Fruit fly (Drosophila melanogaster) whole organism, pupa: ENCODE data around the gene CG13376.

Source experiments
- CG10348 ChIP-seq: fragments of 200-800 bp; sonication (Bioruptor generic); IDR thresholded peaks from 2 replicates; pipeline ENCODE4 v1.3.6; 2022; ENCODE audit warnings: missing biosample characterization, missing genetic modification characterization
- CG12605 ChIP-seq: fragments of 200-800 bp; sonication (Bioruptor generic); IDR thresholded peaks from 2 replicates; pipeline ENCODE4 v1.3.6; 2022; ENCODE audit warnings: missing biosample characterization, missing genetic modification characterization
- CG13204 ChIP-seq: fragments of 200-800 bp; sonication (Bioruptor generic); optimal IDR thresholded peaks from 2 replicates; lab custom pipeline; 2018; ENCODE audit warnings: missing biosample characterization, mild to moderate bottlenecking, missing genetic modification characterization, moderate library complexity
- CG14655 ChIP-seq: fragments of 200-800 bp; sonication (Bioruptor generic); optimal IDR thresholded peaks from 3 replicates; lab custom pipeline; 2017; ENCODE audit warnings: mild to moderate bottlenecking, missing biosample characterization, missing genetic modification reagents, missing genetic modification characterization
- CG15710 ChIP-seq: fragments of 200-800 bp; sonication (Bioruptor generic); optimal IDR thresholded peaks from 2 replicates; lab custom pipeline; 2018; ENCODE audit warnings: missing biosample characterization, mild to moderate bottlenecking, missing genetic modification characterization, moderate library complexity
- CG17806 ChIP-seq: fragments of 200-800 bp; sonication (Bioruptor generic); optimal IDR thresholded peaks from 2 replicates; lab custom pipeline; 2018; ENCODE audit warnings: missing biosample characterization, mild to moderate bottlenecking, missing genetic modification characterization, moderate library complexity
- CG32121 ChIP-seq: fragments of 200-800 bp; sonication (Bioruptor generic); IDR thresholded peaks from 2 replicates; pipeline ENCODE4 v1.3.6; 2022; ENCODE audit warnings: missing biosample characterization, missing genetic modification characterization
- CG34367 ChIP-seq: fragments of 200-800 bp; sonication (Bioruptor generic); optimal IDR thresholded peaks from 2 replicates; lab custom pipeline; 2018; ENCODE audit warnings: missing biosample characterization, mild to moderate bottlenecking, missing genetic modification characterization
- CG4496 ChIP-seq: fragments of 200-800 bp; sonication (Bioruptor generic); IDR thresholded peaks from 3 replicates; pipeline ENCODE4 v1.3.6; 2022; ENCODE audit warnings: missing biosample characterization, missing genetic modification characterization
- CG8159 ChIP-seq: fragments of 200-800 bp; sonication (Bioruptor generic); optimal IDR thresholded peaks from 3 replicates; lab custom pipeline; 2018; ENCODE audit warnings: missing biosample characterization, mild to moderate bottlenecking, missing genetic modification characterization, moderate library complexity
- CG8301 ChIP-seq: fragments of 200-800 bp; sonication (Bioruptor generic); optimal IDR thresholded peaks from 2 replicates; lab custom pipeline; 2018; ENCODE audit warnings: missing biosample characterization, mild to moderate bottlenecking, missing genetic modification characterization
- CG9948 ChIP-seq: fragments of 200-800 bp; sonication (Bioruptor generic); optimal IDR thresholded peaks from 2 replicates; lab custom pipeline; 2018; ENCODE audit warnings: missing biosample characterization, mild to moderate bottlenecking, missing genetic modification characterization, moderate library complexity
- D1 ChIP-seq: fragments of 200-800 bp; sonication (Bioruptor generic); optimal IDR thresholded peaks from 2 replicates; lab custom pipeline; 2018; ENCODE audit warnings: missing biosample characterization, mild to moderate bottlenecking, missing genetic modification characterization, moderate library complexity
- EcR ChIP-seq: fragments of 200-800 bp; sonication (Bioruptor generic); optimal IDR thresholded peaks from 3 replicates; lab custom pipeline; 2019; ENCODE audit warnings: missing biosample characterization, missing genetic modification characterization, mild to moderate bottlenecking, moderate library complexity, missing genetic modification reagents
- Ets98B ChIP-seq: fragments of 200-800 bp; sonication (Bioruptor generic); IDR thresholded peaks from 2 replicates; pipeline ENCODE4 v1.3.6; 2022; ENCODE audit warnings: missing biosample characterization, missing genetic modification characterization
- Pif1A ChIP-seq: fragments of 200-800 bp; sonication (Bioruptor generic); optimal IDR thresholded peaks from 3 replicates; lab custom pipeline; 2016; ENCODE audit warnings: missing biosample characterization, missing genetic modification characterization
- Pif1B ChIP-seq: fragments of 200-800 bp; sonication (Bioruptor generic); optimal IDR thresholded peaks from 3 replicates; lab custom pipeline; 2016; ENCODE audit warnings: missing biosample characterization, missing genetic modification characterization
- Snoo ChIP-seq: fragments of 200-800 bp; sonication (Bioruptor generic); optimal IDR thresholded peaks from 3 replicates; lab custom pipeline; 2017; ENCODE audit warnings: missing biosample characterization, mild to moderate bottlenecking, missing genetic modification characterization, inconsistent platforms
- fd96Ca ChIP-seq: fragments of 200-800 bp; sonication (Bioruptor generic); IDR thresholded peaks from 3 replicates; pipeline ENCODE4 v1.3.6; 2022; ENCODE audit warnings: missing biosample characterization, missing genetic modification characterization
- gl ChIP-seq: fragments of 200-800 bp; sonication (Bioruptor generic); optimal IDR thresholded peaks from 2 replicates; lab custom pipeline; 2018; ENCODE audit warnings: missing biosample characterization, mild to moderate bottlenecking, missing genetic modification characterization
- rn ChIP-seq: fragments of 200-800 bp; sonication (Bioruptor generic); IDR thresholded peaks from 2 replicates; pipeline ENCODE4 v1.3.6; 2022; ENCODE audit warnings: missing biosample characterization, missing genetic modification characterization

Gene CG13376

DNA sequence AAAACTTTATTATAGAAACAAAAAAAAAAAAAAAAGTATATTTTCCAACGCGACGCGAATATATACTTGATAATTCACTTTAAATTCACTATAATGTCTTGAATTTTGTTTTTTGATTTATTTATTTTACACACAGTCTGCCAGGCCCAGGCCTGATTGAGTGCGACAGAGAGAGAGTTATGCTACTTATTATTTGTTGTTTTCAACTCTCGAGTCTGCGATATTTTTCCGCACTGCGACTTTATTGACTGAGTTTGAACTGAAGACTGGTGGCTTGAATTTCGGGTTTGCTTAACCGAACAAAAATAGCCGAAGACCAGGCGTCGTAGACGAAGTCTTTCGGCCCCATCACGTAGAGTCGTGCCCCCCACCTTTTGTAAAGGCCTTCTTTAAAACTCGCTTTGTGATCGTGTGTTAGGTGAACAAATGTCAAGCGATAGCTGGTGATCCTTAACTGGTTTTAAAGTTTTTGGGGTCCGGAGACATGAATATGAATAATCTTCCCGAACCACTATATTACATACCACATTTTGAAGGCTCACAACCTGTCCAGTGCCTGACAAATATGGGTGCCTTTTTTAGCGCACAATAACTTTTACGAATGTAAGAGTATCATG, 3.0 kb downstream of the CG13376 start, which contains the start of gene CG13377:
Gene CG13377, minus strand, starts transcription at position 272 of the 617 bp plus-strand sequence.
- TF ChIP-seq D1 (tag; lab: Kevin White, UChicago) = no peak
- no peak for TF ChIP-seq fd96Ca (GFP tag; lab: Robert Waterston, UW)
- TF ChIP-seq Pif1A (GFP tag; lab: Kevin White, UChicago) = peak; percentile 30
- peak; percentile 35 for TF ChIP-seq CG17806 (tag; lab: Kevin White, UChicago)
- TF ChIP-seq rn (GFP tag; lab: Robert Waterston, UW) = no peak
- TF ChIP-seq CG10348 = no peak
- TF ChIP-seq CG4496 (GFP tag; lab: Robert Waterston, UW) = peak; percentile 63
- TF ChIP-seq Snoo (tag; lab: Kevin White, UChicago) = no peak
- TF ChIP-seq CG9948 = peak; percentile 40
- TF ChIP-seq CG8301 (tag; lab: Kevin White, UChicago) = no peak
- TF ChIP-seq EcR (GFP tag; lab: Kevin White, UChicago) = peak; percentile 36
- TF ChIP-seq CG15710 (tag; lab: Kevin White, UChicago) = peak; percentile 36
- TF ChIP-seq CG34367 (tag; lab: Kevin White, UChicago) = no peak
- 0 out of 2 replicates have a peak, but pooled peaks have one; percentile 23 for TF ChIP-seq Ets98B
- no peak for TF ChIP-seq gl (tag; lab: Kevin White, UChicago)
- TF ChIP-seq CG13204 (GFP tag; lab: Kevin White, UChicago) = no peak
- no peak for TF ChIP-seq CG8159
- no peak for TF ChIP-seq Pif1B (GFP tag; lab: Kevin White, UChicago)
- no peak for TF ChIP-seq CG12605
- TF ChIP-seq CG32121 (GFP tag; lab: Robert Waterston, UW) = peak; percentile 48; the same call in 1 of the 2 replicates
- TF ChIP-seq CG14655 (GFP tag; lab: Kevin White, UChicago) = peak; percentile 45

DNA sequence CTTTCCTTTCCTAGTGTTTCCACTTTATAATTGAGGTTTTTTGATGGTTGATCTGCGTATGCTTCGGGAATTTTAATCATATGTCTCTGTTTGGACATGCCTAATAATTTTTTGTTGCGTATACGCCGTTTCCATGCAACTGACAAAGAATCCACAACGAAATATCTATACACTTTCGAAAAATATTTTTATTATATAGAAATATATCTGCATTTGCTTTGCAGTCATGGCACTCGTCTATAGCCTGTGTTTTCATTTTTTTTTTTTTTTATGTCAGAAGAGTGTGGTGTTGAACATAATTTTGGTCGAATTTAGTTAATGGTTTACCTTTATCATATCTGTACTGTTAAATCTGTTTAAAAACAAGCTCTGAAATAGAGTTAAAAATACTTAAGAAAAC, 4.0 kb downstream of the CG13376 start:
- TF ChIP-seq Pif1B (GFP tag; lab: Kevin White, UChicago) (peak; percentile 20), CG4496 (GFP tag; lab: Robert Waterston, UW) (no peak), CG8159 (peak; percentile 26), CG15710 (tag; lab: Kevin White, UChicago) (no peak)

DNA sequence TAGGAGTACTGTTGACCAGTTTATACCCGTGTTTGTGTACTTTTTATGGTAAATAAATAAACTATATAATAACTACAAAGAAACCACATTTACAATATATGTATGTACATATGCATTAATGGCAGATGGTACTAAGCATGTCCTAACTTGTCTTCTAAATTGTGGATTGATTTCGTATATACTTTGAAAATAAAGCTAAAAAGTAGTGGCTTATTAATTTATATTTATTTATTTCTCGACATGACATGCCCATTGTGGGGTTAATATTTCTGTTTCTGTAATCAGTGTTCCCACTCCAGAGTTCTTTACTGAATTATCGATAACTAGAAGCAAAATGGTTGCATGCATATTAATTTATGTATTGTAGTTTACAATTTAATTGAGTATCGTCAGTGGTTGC, 11.5 kb downstream of the CG13376 start, which contains the start of gene cin:
Gene cin, plus strand, starts transcription at position 306 of the 400 bp plus-strand sequence.
- peak; percentile 40 for TF ChIP-seq D1 (tag; lab: Kevin White, UChicago)
- no peak for TF ChIP-seq CG14655 (GFP tag; lab: Kevin White, UChicago)
- TF ChIP-seq CG8159 = peak; percentile 77
- peak; percentile 82 for TF ChIP-seq CG4496 (GFP tag; lab: Robert Waterston, UW)
- TF ChIP-seq CG34367 (tag; lab: Kevin White, UChicago) = peak; percentile 65
- peak; percentile 72 for TF ChIP-seq CG9948
- TF ChIP-seq fd96Ca (GFP tag; lab: Robert Waterston, UW) = no peak
- TF ChIP-seq CG8301 (tag; lab: Kevin White, UChicago) = peak; percentile 61
- TF ChIP-seq Pif1A (GFP tag; lab: Kevin White, UChicago) = peak; percentile 46
- no peak for TF ChIP-seq CG12605
- no peak for TF ChIP-seq CG32121 (GFP tag; lab: Robert Waterston, UW)
- no peak for TF ChIP-seq rn (GFP tag; lab: Robert Waterston, UW)
- TF ChIP-seq gl (tag; lab: Kevin White, UChicago) = peak; percentile 30
- TF ChIP-seq CG17806 (tag; lab: Kevin White, UChicago) = peak; percentile 71
- TF ChIP-seq Pif1B (GFP tag; lab: Kevin White, UChicago) = peak; percentile 52
- TF ChIP-seq Ets98B = peak; percentile 53
- TF ChIP-seq Snoo (tag; lab: Kevin White, UChicago) = peak; percentile 63
- peak; percentile 76 for TF ChIP-seq CG15710 (tag; lab: Kevin White, UChicago)
- no peak for TF ChIP-seq EcR (GFP tag; lab: Kevin White, UChicago)
- no peak for TF ChIP-seq CG13204 (GFP tag; lab: Kevin White, UChicago)
- TF ChIP-seq CG10348 = no peak

DNA sequence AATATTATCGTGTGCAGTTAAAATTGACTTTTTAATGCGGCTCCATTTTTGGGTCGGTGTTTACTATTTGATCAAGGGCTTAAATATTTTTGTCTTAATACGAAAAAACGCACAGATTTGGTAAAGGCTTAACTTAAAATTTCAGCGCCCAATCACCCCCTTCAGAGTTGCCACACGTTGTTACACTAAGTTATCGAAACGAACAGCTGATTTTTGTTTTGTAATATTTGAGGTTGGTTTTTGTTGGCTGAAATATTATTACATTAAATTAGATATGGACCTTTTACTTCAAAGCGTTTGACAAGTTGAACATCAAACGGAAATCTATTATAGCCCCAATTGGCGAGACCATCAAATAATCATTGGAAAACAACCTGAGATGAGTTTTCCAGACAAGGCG, 12.1 kb downstream of the CG13376 start, which contains the start of gene CG42376:
Gene CG42376, plus strand, starts transcription at position 187 of the 400 bp plus-strand sequence.
- TF ChIP-seq CG10348 (no peak), rn (GFP tag; lab: Robert Waterston, UW) (no peak), CG34367 (tag; lab: Kevin White, UChicago) (no peak), Ets98B (no peak), CG4496 (GFP tag; lab: Robert Waterston, UW) (no peak), Pif1A (GFP tag; lab: Kevin White, UChicago) (no peak), Pif1B (GFP tag; lab: Kevin White, UChicago) (no peak), CG14655 (GFP tag; lab: Kevin White, UChicago) (no peak), CG12605 (no peak), CG17806 (tag; lab: Kevin White, UChicago) (no peak), CG9948 (no peak), CG13204 (GFP tag; lab: Kevin White, UChicago) (no peak), CG32121 (GFP tag; lab: Robert Waterston, UW) (no peak), Snoo (tag; lab: Kevin White, UChicago) (no peak), CG15710 (tag; lab: Kevin White, UChicago) (no peak), D1 (tag; lab: Kevin White, UChicago) (no peak)

DNA sequence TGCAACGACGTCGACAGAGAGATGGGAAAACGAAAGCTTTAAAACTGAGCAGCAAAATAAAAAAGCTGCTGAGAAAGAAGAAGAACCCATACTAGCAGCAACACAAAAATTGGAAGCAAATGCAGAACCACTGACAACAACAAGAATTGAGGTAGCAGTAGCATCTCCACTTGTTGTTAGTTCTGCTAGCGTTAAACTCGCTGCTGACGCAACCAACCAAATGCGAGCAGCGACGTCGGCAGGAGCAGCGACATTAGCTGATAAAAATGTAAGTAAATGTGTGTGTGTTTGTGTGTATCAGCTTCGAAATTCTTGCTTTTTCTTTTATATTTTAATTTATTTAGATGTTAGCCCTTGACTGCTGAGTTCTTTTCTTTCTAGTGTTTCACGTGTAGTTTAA, 19.5 kb downstream of the CG13376 start:
- no peak for TF ChIP-seq Ets98B
- TF ChIP-seq CG32121 (GFP tag; lab: Robert Waterston, UW) = no peak
- no peak for TF ChIP-seq CG14655 (GFP tag; lab: Kevin White, UChicago)
- no peak for TF ChIP-seq CG13204 (GFP tag; lab: Kevin White, UChicago)
- no peak for TF ChIP-seq EcR (GFP tag; lab: Kevin White, UChicago)
- TF ChIP-seq CG34367 (tag; lab: Kevin White, UChicago) = no peak
- no peak for TF ChIP-seq CG4496 (GFP tag; lab: Robert Waterston, UW)
- TF ChIP-seq CG8301 (tag; lab: Kevin White, UChicago) = no peak
- TF ChIP-seq Pif1B (GFP tag; lab: Kevin White, UChicago) = no peak
- no peak for TF ChIP-seq D1 (tag; lab: Kevin White, UChicago)
- TF ChIP-seq CG15710 (tag; lab: Kevin White, UChicago) = no peak
- TF ChIP-seq CG12605 = no peak
